Fruit fly (Drosophila melanogaster) whole organism, embryonic: Measurements from ENCODE around the gene Lsd-1.

ENCODE experiments used
- Blimp-1 ChIP-seq: fragments of 200-800 bp; sonication (Bioruptor generic); optimal IDR thresholded peaks from 3 replicates; lab custom pipeline; 2018; ENCODE audit warnings: missing biosample characterization, missing genetic modification characterization, mild to moderate bottlenecking, moderate library complexity, missing genetic modification reagents
- CG10431 ChIP-seq: fragments of 200-800 bp; sonication (Bioruptor generic); optimal IDR thresholded peaks from 3 replicates; lab custom pipeline; 2018; ENCODE audit warnings: missing biosample characterization, mild to moderate bottlenecking, missing genetic modification characterization
- CG12299 ChIP-seq: fragments of 200-800 bp; sonication (Bioruptor generic); optimal IDR thresholded peaks from 2 replicates; lab custom pipeline; 2018; ENCODE audit warnings: missing biosample characterization, mild to moderate bottlenecking, missing genetic modification characterization
- CG1233 ChIP-seq: fragments of 200-800 bp; sonication (Bioruptor generic); optimal IDR thresholded peaks from 4 replicates; lab custom pipeline; 2018; ENCODE audit warnings: missing biosample characterization, mild to moderate bottlenecking, missing genetic modification characterization
- CG13296 ChIP-seq: fragments of 200-800 bp; sonication (Bioruptor generic); optimal IDR thresholded peaks from 3 replicates; lab custom pipeline; 2018; ENCODE audit warnings: missing biosample characterization, mild to moderate bottlenecking, missing genetic modification characterization
- CG1603 ChIP-seq: fragments of 200-800 bp; sonication (Bioruptor generic); optimal IDR thresholded peaks from 2 replicates; lab custom pipeline; 2019; ENCODE audit warnings: missing biosample characterization, mild to moderate bottlenecking, missing genetic modification characterization, moderate library complexity
- CG17359 ChIP-seq: fragments of 200-800 bp; sonication (Bioruptor generic); optimal IDR thresholded peaks from 3 replicates; lab custom pipeline; 2018; ENCODE audit warnings: missing biosample characterization, mild to moderate bottlenecking, missing genetic modification characterization, moderate library complexity
- CG17385 ChIP-seq: fragments of 200-800 bp; sonication (Bioruptor generic); optimal IDR thresholded peaks from 3 replicates; lab custom pipeline; 2018; ENCODE audit warnings: missing biosample characterization, mild to moderate bottlenecking, missing genetic modification characterization
- CG2116 ChIP-seq: fragments of 200-800 bp; sonication (Bioruptor generic); optimal IDR thresholded peaks from 3 replicates; lab custom pipeline; 2018; ENCODE audit warnings: missing biosample characterization, mild to moderate bottlenecking, missing genetic modification characterization
- CG32767 ChIP-seq: fragments of 200-800 bp; sonication (Bioruptor generic); IDR thresholded peaks from 2 replicates; pipeline ENCODE4 v1.3.6; 2022; ENCODE audit warnings: missing biosample characterization, missing genetic modification characterization
- CG3407 ChIP-seq: fragments of 200-800 bp; sonication (Bioruptor generic); optimal IDR thresholded peaks from 2 replicates; lab custom pipeline; 2018; ENCODE audit warnings: missing biosample characterization, mild to moderate bottlenecking, missing genetic modification characterization
- CG6765 ChIP-seq: fragments of 200-800 bp; sonication (Bioruptor generic); optimal IDR thresholded peaks from 3 replicates; lab custom pipeline; 2017; ENCODE audit warnings: missing biosample characterization, mild to moderate bottlenecking, missing genetic modification characterization
- CG7271 ChIP-seq: fragments of 200-800 bp; sonication (Bioruptor generic); optimal IDR thresholded peaks from 2 replicates; lab custom pipeline; 2018; ENCODE audit warnings: missing biosample characterization, mild to moderate bottlenecking, missing genetic modification characterization, moderate library complexity
- CG7556 ChIP-seq: fragments of 200-800 bp; sonication (Bioruptor generic); optimal IDR thresholded peaks from 2 replicates; lab custom pipeline; 2017; ENCODE audit warnings: missing biosample characterization, mild to moderate bottlenecking, missing genetic modification characterization
- CG8924 ChIP-seq: fragments of 200-800 bp; optimal IDR thresholded peaks from 3 replicates; lab custom pipeline; 2019; ENCODE audit warnings: missing biosample characterization, mild to moderate bottlenecking, missing genetic modification characterization, moderate library complexity
- CrebB ChIP-seq: fragments of 200-800 bp; sonication (Bioruptor generic); optimal IDR thresholded peaks from 3 replicates; lab custom pipeline; 2018; ENCODE audit warnings: missing biosample characterization, mild to moderate bottlenecking, missing genetic modification characterization
- Doc2 ChIP-seq: fragments of 200-800 bp; sonication (Bioruptor generic); IDR thresholded peaks from 2 replicates; pipeline ENCODE4 v1.3.6; 2022; ENCODE audit warnings: missing biosample characterization, missing genetic modification characterization
- Fer1 ChIP-seq: fragments of 200-800 bp; sonication (Bioruptor generic); optimal IDR thresholded peaks from 2 replicates; lab custom pipeline; 2017; ENCODE audit warnings: missing biosample characterization, mild to moderate bottlenecking, missing genetic modification characterization
- Fer3 ChIP-seq: fragments of 200-800 bp; sonication (Bioruptor generic); optimal IDR thresholded peaks from 2 replicates; lab custom pipeline; 2018; ENCODE audit warnings: missing biosample characterization, mild to moderate bottlenecking, missing genetic modification characterization, moderate library complexity
- Gsc ChIP-seq: fragments of 200-800 bp; sonication (Bioruptor generic); IDR thresholded peaks from 2 replicates; pipeline ENCODE4 v1.3.6; 2022; ENCODE audit warnings: missing biosample characterization, missing genetic modification characterization
- HHEX ChIP-seq: fragments of 200-800 bp; sonication (Bioruptor generic); optimal IDR thresholded peaks from 3 replicates; lab custom pipeline; 2017; ENCODE audit warnings: missing biosample characterization, mild to moderate bottlenecking, missing genetic modification characterization, missing genetic modification reagents
- HLHmδ ChIP-seq: fragments of 200-800 bp; sonication (Bioruptor generic); optimal IDR thresholded peaks from 2 replicates; lab custom pipeline; 2018; ENCODE audit warnings: missing biosample characterization, mild to moderate bottlenecking, missing genetic modification characterization, moderate library complexity
- Lhr ChIP-seq: fragments of 200-800 bp; sonication (Bioruptor generic); optimal IDR thresholded peaks from 3 replicates; lab custom pipeline; 2017; ENCODE audit warnings: mild to moderate bottlenecking, missing biosample characterization, missing genetic modification reagents, missing genetic modification characterization
- NC2α ChIP-seq: fragments of 200-800 bp; sonication (Bioruptor generic); optimal IDR thresholded peaks from 2 replicates; lab custom pipeline; 2016; ENCODE audit warnings: missing biosample characterization, missing genetic modification characterization
- NFAT ChIP-seq: fragments of 200-800 bp; sonication (Bioruptor generic); IDR thresholded peaks from 2 replicates; pipeline ENCODE4 v1.3.6; 2022; ENCODE audit warnings: missing biosample characterization, missing genetic modification characterization
- Nf-YB ChIP-seq: fragments of 200-800 bp; sonication (Bioruptor generic); optimal IDR thresholded peaks from 3 replicates; lab custom pipeline; 2019; ENCODE audit warnings: missing biosample characterization, mild to moderate bottlenecking, missing genetic modification characterization, moderate library complexity
- Nf-YC ChIP-seq: fragments of 200-800 bp; optimal IDR thresholded peaks from 3 replicates; lab custom pipeline; 2019; ENCODE audit warnings: missing biosample characterization, mild to moderate bottlenecking, missing genetic modification characterization, moderate library complexity
- NfI ChIP-seq: fragments of 200-800 bp; sonication (Bioruptor generic); optimal IDR thresholded peaks from 3 replicates; lab custom pipeline; 2018; ENCODE audit warnings: missing biosample characterization, mild to moderate bottlenecking, missing genetic modification characterization, moderate library complexity
- Sry-β ChIP-seq: fragments of 200-800 bp; sonication (Bioruptor generic); optimal IDR thresholded peaks from 2 replicates; lab custom pipeline; 2018; ENCODE audit warnings: missing biosample characterization, mild to moderate bottlenecking, missing genetic modification characterization, moderate library complexity
- Xrp1 ChIP-seq: fragments of 200-800 bp; sonication (Bioruptor generic); IDR thresholded peaks from 2 replicates; pipeline ENCODE4 v1.3.6; 2022; ENCODE audit warnings: missing biosample characterization, missing genetic modification characterization
- bigmax ChIP-seq: fragments of 200-800 bp; sonication (Bioruptor generic); optimal IDR thresholded peaks from 2 replicates; lab custom pipeline; 2018; ENCODE audit warnings: missing biosample characterization, mild to moderate bottlenecking, missing genetic modification characterization
- bsh ChIP-seq, 2 experiments: fragments of 200-800 bp; sonication (Bioruptor generic); optimal IDR thresholded peaks; 2 replicates each; lab custom pipeline; 2017 to 2018; ENCODE audit warnings: mild to moderate bottlenecking in 2 of 2, missing biosample characterization in 2 of 2, missing genetic modification characterization in 2 of 2, moderate library complexity in 1 of 2
- chn ChIP-seq: fragments of 200-800 bp; sonication (Bioruptor generic); optimal IDR thresholded peaks from 2 replicates; lab custom pipeline; 2016; ENCODE audit warnings: missing biosample characterization, missing genetic modification characterization
- croc ChIP-seq: fragments of 200-800 bp; sonication (Bioruptor generic); conservative IDR thresholded peaks from 3 replicates; pipeline ENCODE4 v1.3.6; 2022; ENCODE audit warnings: missing biosample characterization, missing genetic modification characterization
- cwo ChIP-seq: fragments of 200-800 bp; sonication (Bioruptor generic); optimal IDR thresholded peaks from 3 replicates; lab custom pipeline; 2017; ENCODE audit warnings: missing biosample characterization, missing genetic modification characterization, mild to moderate bottlenecking, moderate library complexity, missing genetic modification reagents
- dpn ChIP-seq, 2 experiments: fragments of 200-800 bp; sonication (Bioruptor generic); optimal IDR thresholded peaks; 3 replicates each; lab custom pipeline; 2016; ENCODE audit warnings: missing biosample characterization in 2 of 2, missing genetic modification characterization in 2 of 2
- ems ChIP-seq: fragments of 200-800 bp; sonication (Bioruptor generic); optimal IDR thresholded peaks from 3 replicates; lab custom pipeline; 2016; ENCODE audit warnings: missing biosample characterization, missing genetic modification characterization
- exex ChIP-seq: fragments of 200-800 bp; sonication (Bioruptor generic); optimal IDR thresholded peaks from 4 replicates; lab custom pipeline; 2018; ENCODE audit warnings: missing biosample characterization, mild to moderate bottlenecking, missing genetic modification characterization, moderate library complexity
- eyg ChIP-seq: fragments of 200-800 bp; sonication (Bioruptor generic); optimal IDR thresholded peaks from 3 replicates; lab custom pipeline; 2016; ENCODE audit warnings: missing biosample characterization, missing genetic modification characterization
- fd3F ChIP-seq: fragments of 200-800 bp; sonication (Bioruptor generic); optimal IDR thresholded peaks from 2 replicates; lab custom pipeline; 2018; ENCODE audit warnings: missing biosample characterization, mild to moderate bottlenecking, missing genetic modification characterization, moderate library complexity
- gem ChIP-seq: fragments of 200-800 bp; sonication (Bioruptor generic); optimal IDR thresholded peaks from 2 replicates; lab custom pipeline; 2019; ENCODE audit warnings: missing biosample characterization, mild to moderate bottlenecking, missing genetic modification characterization, moderate library complexity
- her ChIP-seq: fragments of 200-800 bp; sonication (Bioruptor generic); optimal IDR thresholded peaks from 2 replicates; lab custom pipeline; 2016; ENCODE audit warnings: missing biosample characterization, missing genetic modification characterization
- ken ChIP-seq: fragments of 200-800 bp; sonication (Bioruptor generic); IDR thresholded peaks from 3 replicates; pipeline ENCODE4 v1.3.6; 2022; ENCODE audit warnings: missing biosample characterization, missing genetic modification characterization
- lbe ChIP-seq: fragments of 200-800 bp; sonication (Bioruptor generic); optimal IDR thresholded peaks from 2 replicates; lab custom pipeline; 2016; ENCODE audit warnings: missing biosample characterization, mild to moderate bottlenecking, missing genetic modification characterization
- lola ChIP-seq, 3 experiments: fragments of >200 bp in 2 of 3; fragments of 200-800 bp in 1 of 3; sonication (Bioruptor generic) in 1 of 3; optimal IDR thresholded peaks; 2 replicates each; lab custom pipeline; 2017 to 2019; ENCODE audit warnings: missing biosample characterization in 3 of 3, missing genetic modification characterization in 3 of 3, mild to moderate bottlenecking in 1 of 3, moderate library complexity in 1 of 3
- p53 ChIP-seq: fragments of 200-800 bp; sonication (Bioruptor generic); optimal IDR thresholded peaks from 2 replicates; lab custom pipeline; 2016; ENCODE audit warnings: missing biosample characterization, missing genetic modification characterization
- pfk ChIP-seq: fragments of 200-800 bp; sonication (Bioruptor generic); optimal IDR thresholded peaks from 2 replicates; lab custom pipeline; 2018; ENCODE audit warnings: missing biosample characterization, mild to moderate bottlenecking, missing genetic modification characterization, moderate library complexity
- schlank ChIP-seq: fragments of 200-800 bp; sonication (Bioruptor generic); optimal IDR thresholded peaks from 2 replicates; lab custom pipeline; 2018; ENCODE audit warnings: missing biosample characterization, mild to moderate bottlenecking, missing genetic modification characterization
- wek ChIP-seq: fragments of 200-800 bp; sonication (Bioruptor generic); optimal IDR thresholded peaks from 3 replicates; lab custom pipeline; 2018; ENCODE audit warnings: missing biosample characterization, mild to moderate bottlenecking, missing genetic modification characterization, moderate library complexity
- zf30C ChIP-seq: fragments of 200-800 bp; sonication (Bioruptor generic); optimal IDR thresholded peaks from 3 replicates; lab custom pipeline; 2018; ENCODE audit warnings: missing biosample characterization, mild to moderate bottlenecking, missing genetic modification characterization

Lsd-1 gene

DNA sequence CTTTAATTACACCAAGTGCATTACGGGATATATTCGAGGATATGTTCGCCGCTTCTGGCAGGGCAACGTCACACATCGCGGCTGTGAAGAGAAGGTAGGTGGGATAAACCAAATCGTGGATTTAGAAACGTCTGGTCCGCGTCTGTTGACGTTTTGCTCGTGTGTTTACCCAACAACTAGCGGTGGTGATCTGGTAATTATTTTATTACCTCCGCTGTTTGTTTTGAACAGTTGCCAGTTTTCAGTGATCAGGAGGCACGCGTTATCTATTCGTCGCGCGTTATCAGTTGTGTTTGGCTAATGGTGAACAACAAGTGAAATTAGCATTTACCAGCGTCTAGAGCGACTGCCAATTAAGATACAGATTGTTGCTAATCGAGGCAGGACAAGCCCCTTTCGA, 34.6 kb upstream of the Lsd-1 start (continued):
- TF ChIP-seq lbe (GFP tag; lab: Kevin White, UChicago) = no peak
- peak; percentile 8 for TF ChIP-seq NfI (GFP tag; lab: Kevin White, UChicago)
- no peak for TF ChIP-seq p53
- peak; percentile 69 for TF ChIP-seq pfk (GFP tag; lab: Kevin White, UChicago)
- TF ChIP-seq wek (GFP tag; lab: Kevin White, UChicago) = peak; percentile 62
- no peak for TF ChIP-seq CG7556 (GFP tag; lab: Kevin White, UChicago)
- TF ChIP-seq CG1603 (tag; lab: Kevin White, UChicago) = peak; percentile 9
- TF ChIP-seq cwo = peak; percentile 27
- peak; percentile 60 for TF ChIP-seq HHEX (GFP tag; lab: Kevin White, UChicago)
- TF ChIP-seq gem (tag; lab: Kevin White, UChicago) = peak; percentile 9
- no peak for TF ChIP-seq ken
- no peak for TF ChIP-seq NC2α (GFP tag; lab: Kevin White, UChicago)
- peak; percentile 82 for TF ChIP-seq Fer1 (GFP tag; lab: Kevin White, UChicago)
- peak; percentile 16 for TF ChIP-seq her (GFP tag; lab: Kevin White, UChicago)
- TF ChIP-seq croc = no peak
- TF ChIP-seq CrebB (tag; lab: Kevin White, UChicago) = peak; percentile 66
- peak; percentile 8 for TF ChIP-seq CG17359 (tag; lab: Kevin White, UChicago)
- no peak for TF ChIP-seq zf30C (GFP tag; lab: Kevin White, UChicago)
- TF ChIP-seq Xrp1 (GFP tag; lab: Robert Waterston, UW) = peak; percentile 53; the same call in 1 of the 2 replicates
- no peak for TF ChIP-seq lola (GFP tag; optimal IDR thresholded peaks at IDR 0.05; lab: Kevin White, UChicago)
- peak; percentile 2 for TF ChIP-seq CG2116 (GFP tag; lab: Kevin White, UChicago)
- TF ChIP-seq CG3407 (GFP tag; lab: Kevin White, UChicago) = peak; percentile 92
- TF ChIP-seq Fer3 (tag; lab: Kevin White, UChicago) = peak; percentile 47
- TF ChIP-seq Doc2 (GFP tag; lab: Robert Waterston, UW) = no peak
- peak; percentile 26 for TF ChIP-seq ems
- no peak for TF ChIP-seq CG7271 (tag; lab: Kevin White, UChicago)
- peak in 1 of 2 experiments; percentile 26 for TF ChIP-seq dpn (GFP tag; optimal IDR thresholded peaks at IDR 0.05; lab: Kevin White, UChicago)
- TF ChIP-seq Nf-YC (tag; lab: Kevin White, UChicago) = no peak
- TF ChIP-seq schlank (tag; lab: Kevin White, UChicago) = peak; percentile 75
- peak; percentile 69 for TF ChIP-seq CG6765 (GFP tag; lab: Kevin White, UChicago)
- TF ChIP-seq eyg (GFP tag; lab: Kevin White, UChicago) = peak; percentile 35
- no peak for TF ChIP-seq CG32767 (GFP tag; lab: Robert Waterston, UW)
- TF ChIP-seq CG1233 (GFP tag; lab: Kevin White, UChicago) = peak; percentile 68
- TF ChIP-seq CG17385 (GFP tag; lab: Kevin White, UChicago) = peak; percentile 45
- peak; percentile 15 for TF ChIP-seq CG12299 (tag; lab: Kevin White, UChicago)
- TF ChIP-seq fd3F (GFP tag; lab: Kevin White, UChicago) = peak; percentile 13
- no peak for TF ChIP-seq Nf-YB (GFP tag; lab: Kevin White, UChicago)
- peak in 1 of 2 experiments; percentile 24 for TF ChIP-seq bsh (GFP tag; optimal IDR thresholded peaks at IDR 0.05; lab: Kevin White, UChicago)
- TF ChIP-seq NFAT (GFP tag; lab: Robert Waterston, UW) = no peak
- peak; percentile 56 for TF ChIP-seq HLHmδ
- TF ChIP-seq Sry-β (GFP tag; lab: Kevin White, UChicago) = no peak
- no peak for TF ChIP-seq bigmax (GFP tag; lab: Kevin White, UChicago)
- TF ChIP-seq CG10431 (GFP tag; lab: Kevin White, UChicago) = no peak
- no peak for TF ChIP-seq chn (GFP tag; lab: Kevin White, UChicago)
- TF ChIP-seq CG13296 = peak; percentile 81
- peak; percentile 17 for TF ChIP-seq CG8924 (tag; lab: Kevin White, UChicago)
- TF ChIP-seq Lhr (GFP tag; lab: Kevin White, UChicago) = no peak
- peak; percentile 56 for TF ChIP-seq exex (tag; lab: Kevin White, UChicago)
- no peak for TF ChIP-seq Gsc (GFP tag; lab: Robert Waterston, UW)
- peak; percentile 14 for TF ChIP-seq Blimp-1 (GFP tag; lab: Kevin White, UChicago)
